Worm (Caenorhabditis elegans): ENCODE results near the gene ugt-58.
A peak's percentile ranks its signal among the peaks of the same experiment; 100 is the strongest.

ugt-58 gene

ce11 chrII:9559929-9560328 is 26.7 kb downstream of the ugt-58 start, which contains the start of gene F35H8.4:
Gene F35H8.4, minus strand, starts transcription at chrII:9560029.
- TF ChIP-seq jun-1 (tag; optimal IDR thresholded peaks at IDR 0.05) (no peak), dmd-8 (GFP tag; IDR thresholded peaks at IDR 0.05) (no peak), daf-19 (GFP tag; conservative IDR thresholded peaks at IDR 0.05) (no peak), lsy-2 (tag; optimal IDR thresholded peaks at IDR 0.05) (peak in 1 of 2 experiments; percentile 2), lin-13 (GFP tag; optimal IDR thresholded peaks at IDR 0.05) (no peak)

- TF ChIP-seq zip-11 (GFP tag; IDR thresholded peaks at IDR 0.05) (no peak), aha-1 (tag) (peak; percentile 66), dpl-1 (GFP tag; optimal IDR thresholded peaks at IDR 0.05) (no peak), ceh-44 (GFP tag; IDR thresholded peaks at IDR 0.05) (no peak), unc-62 (GFP tag; optimal IDR thresholded peaks at IDR 0.05 in 1 of 2) (peak in 1 of 2 experiments; percentile 58), unc-62 (tag; optimal IDR thresholded peaks at IDR 0.05) (no peak), jun-1 (tag; optimal IDR thresholded peaks at IDR 0.05) (no peak), lsy-2 (tag; optimal IDR thresholded peaks at IDR 0.05) (no peak)
These were observed 27.7 kb downstream of the ugt-58 start for ce11 chrII:9558906-9559305.

- TF ChIP-seq mxl-3 (GFP tag; optimal IDR thresholded peaks at IDR 0.05) (no peak), lim-7 (GFP tag; IDR thresholded peaks at IDR 0.05) (no peak), dpl-1 (GFP tag; optimal IDR thresholded peaks at IDR 0.05) (peak; percentile 2), mxl-2 (GFP tag; conservative IDR thresholded peaks at IDR 0.05) (no peak), arid-1 (GFP tag; conservative IDR thresholded peaks at IDR 0.05) (no peak), Y48G9A.11 (GFP tag; IDR thresholded peaks at IDR 0.05) (peak; percentile 86), fos-1 (tag; optimal IDR thresholded peaks at IDR 0.05) (no peak), Y105C5A.15 (GFP tag; IDR thresholded peaks at IDR 0.05) (no peak), R02D3.7 (tag; optimal IDR thresholded peaks at IDR 0.05) (peak; percentile 62), hlh-30 (tag; optimal IDR thresholded peaks at IDR 0.05; ENCODE audit: insufficient read depth) (peak; percentile 66), ceh-20 (GFP tag; IDR thresholded peaks at IDR 0.05) (no peak), T20F7.1 (GFP tag; optimal IDR thresholded peaks at IDR 0.05) (peak; percentile 92), ZK546.5 (tag; optimal IDR thresholded peaks at IDR 0.05) (no peak), set-16 (GFP tag; IDR thresholded peaks at IDR 0.05) (no peak), unc-62 (GFP tag; optimal IDR thresholded peaks at IDR 0.05 in 1 of 2) (peak in 1 of 2 experiments; percentile 65), unc-62 (tag; optimal IDR thresholded peaks at IDR 0.05) (no peak), saeg-2 (GFP tag; IDR thresholded peaks at IDR 0.05) (no peak), lin-39 (tag; optimal IDR thresholded peaks at IDR 0.05) (no peak), aha-1 (tag) (peak; percentile 52), lin-29 (GFP tag; IDR thresholded peaks at IDR 0.05) (no peak), skn-1 (tag; optimal IDR thresholded peaks at IDR 0.05) (no peak), lin-13 (GFP tag; optimal IDR thresholded peaks at IDR 0.05) (no peak)
These were observed 29.0 kb downstream of the ugt-58 start, which contains the start of gene zfp-2 for ce11 chrII:9557437-9558150. Gene zfp-2, plus strand, starts transcription at chrII:9557650.

- TF ChIP-seq unc-62 (GFP tag; optimal IDR thresholded peaks at IDR 0.05 in 1 of 2): peak in 1 of 2 experiments; percentile 69
- no peak for TF ChIP-seq unc-62 (tag; optimal IDR thresholded peaks at IDR 0.05)
- peak; percentile 91 for TF ChIP-seq aha-1 (tag)
- no peak for TF ChIP-seq nhr-102 (tag; optimal IDR thresholded peaks at IDR 0.05)
- TF ChIP-seq spr-3 (GFP tag; optimal IDR thresholded peaks at IDR 0.05): no peak
These were observed 30.0 kb downstream of the ugt-58 start for ce11 chrII:9556582-9556981.

ce11 chrII:9554925-9555553 is 31.5 kb downstream of the ugt-58 start, which contains the start of gene F35H8.2:
Gene F35H8.2, plus strand, starts transcription at chrII:9555503.
- TF ChIP-seq nhr-77 (tag; optimal IDR thresholded peaks at IDR 0.05) (no peak), F26F4.8 (GFP tag; conservative IDR thresholded peaks at IDR 0.05) (no peak), hlh-30 (tag; optimal IDR thresholded peaks at IDR 0.05; ENCODE audit: insufficient read depth) (peak; percentile 67), nhr-28 (tag; optimal IDR thresholded peaks at IDR 0.05) (peak; percentile 55), snpc-1.2 (GFP tag; IDR thresholded peaks at IDR 0.05) (no peak), mdl-1 (tag; optimal IDR thresholded peaks at IDR 0.05) (peak in 1 of 2 experiments; percentile 40), aha-1 (tag) (peak; percentile 35), fkh-10 (GFP tag; optimal IDR thresholded peaks at IDR 0.05) (no peak)

Data from whole organism, L4 larva.